Worm (Caenorhabditis elegans) whole organism, L2 larva: Measurements from ENCODE around the gene acr-3.

Experiments
- C34F6.9 ChIP-seq: fragments of 150-350 bp; optimal IDR thresholded peaks from 2 replicates; lab custom pipeline; 2014; ENCODE audit warnings: missing biosample characterization, missing genetic modification characterization
- Y55F3AM.14 ChIP-seq: fragments of 200-800 bp; sonication (Bioruptor generic); optimal IDR thresholded peaks from 2 replicates; lab custom pipeline; 2018; ENCODE audit warnings: mild to moderate bottlenecking, missing genetic modification characterization, missing compliant biosample characterization
- ZK546.5 ChIP-seq: sonication (generic microtip); optimal IDR thresholded peaks from 2 replicates; lab custom pipeline; 2017; ENCODE audit warnings: missing biosample characterization, missing genetic modification characterization
- ama-1 ChIP-seq: fragments of 150-350 bp; optimal IDR thresholded peaks from 2 replicates; lab custom pipeline; 2018; ENCODE audit warnings: inconsistent platforms
- blmp-1 ChIP-seq: sonication (generic microtip); optimal IDR thresholded peaks from 2 replicates; lab custom pipeline; 2017; ENCODE audit warnings: missing genetic modification characterization, mild to moderate bottlenecking, missing compliant biosample characterization, antibody characterized with exemption, moderate library complexity; ENCODE audit not compliant: insufficient read depth
- ceh-16 ChIP-seq: fragments of 150-350 bp; optimal IDR thresholded peaks from 2 replicates; lab custom pipeline; 2014; ENCODE audit warnings: missing biosample characterization, missing genetic modification characterization
- ceh-82 ChIP-seq: fragments of 150-350 bp; optimal IDR thresholded peaks from 2 replicates; lab custom pipeline; 2014; ENCODE audit warnings: missing biosample characterization, missing genetic modification characterization
- crh-2 ChIP-seq: sonication (generic microtip); optimal IDR thresholded peaks from 2 replicates; lab custom pipeline; 2017; ENCODE audit warnings: missing biosample characterization, missing genetic modification characterization
- dmd-4 ChIP-seq: sonication (generic microtip); optimal IDR thresholded peaks from 2 replicates; lab custom pipeline; 2017; ENCODE audit warnings: missing biosample characterization, missing genetic modification characterization
- egl-27 ChIP-seq: sonication (generic microtip); optimal IDR thresholded peaks from 3 replicates; lab custom pipeline; 2017; ENCODE audit warnings: missing biosample characterization, missing genetic modification reagents, missing genetic modification characterization
- elt-1 ChIP-seq: fragments of 150-350 bp; optimal IDR thresholded peaks from 2 replicates; lab custom pipeline; 2014; ENCODE audit warnings: missing biosample characterization, missing genetic modification characterization
- elt-3 ChIP-seq: sonication (generic microtip); optimal IDR thresholded peaks from 2 replicates; lab custom pipeline; 2017; ENCODE audit warnings: missing biosample characterization, missing genetic modification characterization
- fos-1 ChIP-seq: fragments of 150-350 bp; optimal IDR thresholded peaks from 2 replicates; lab custom pipeline; 2014; ENCODE audit warnings: missing biosample characterization, missing genetic modification characterization
- lin-11 ChIP-seq: fragments of 150-350 bp; sonication (generic microtip); optimal IDR thresholded peaks from 2 replicates; lab custom pipeline; 2014; ENCODE audit warnings: missing biosample characterization, missing genetic modification characterization, inconsistent platforms, mixed read lengths
- lin-13 ChIP-seq: fragments of 150-350 bp; optimal IDR thresholded peaks from 2 replicates; lab custom pipeline; 2014; ENCODE audit warnings: missing biosample characterization, missing genetic modification reagents, missing genetic modification characterization
- lin-39 ChIP-seq: fragments of 150-350 bp; optimal IDR thresholded peaks from 2 replicates; lab custom pipeline; 2014; ENCODE audit warnings: missing biosample characterization, missing genetic modification reagents, missing genetic modification characterization
- lsy-2 ChIP-seq, 2 experiments: fragments of 150-350 bp in 1 of 2; sonication (generic microtip) in 1 of 2; optimal IDR thresholded peaks; 2 replicates each; lab custom pipeline; 2014 to 2017; ENCODE audit warnings: missing biosample characterization in 2 of 2, missing genetic modification characterization in 2 of 2
- mab-5 ChIP-seq: fragments of 150-350 bp; optimal IDR thresholded peaks from 2 replicates; lab custom pipeline; 2014; ENCODE audit warnings: missing biosample characterization, missing genetic modification characterization
- mbf-1 ChIP-seq: sonication (generic microtip); optimal IDR thresholded peaks from 2 replicates; lab custom pipeline; 2017; ENCODE audit warnings: missing biosample characterization, missing genetic modification characterization
- mdl-1 ChIP-seq, 2 experiments: fragments of 150-350 bp in 1 of 2; sonication (generic microtip) in 1 of 2; optimal IDR thresholded peaks; 2 replicates each; lab custom pipeline; 2017; ENCODE audit warnings: missing biosample characterization in 2 of 2, missing genetic modification characterization in 2 of 2
- nhr-10 ChIP-seq: sonication (generic microtip); optimal IDR thresholded peaks from 2 replicates; lab custom pipeline; 2017; ENCODE audit warnings: missing biosample characterization, missing genetic modification characterization
- nhr-12 ChIP-seq: fragments of 150-350 bp; optimal IDR thresholded peaks from 2 replicates; lab custom pipeline; 2014; ENCODE audit warnings: missing biosample characterization, missing genetic modification characterization
- nhr-129 ChIP-seq: fragments of 150-350 bp; optimal IDR thresholded peaks from 2 replicates; lab custom pipeline; 2014; ENCODE audit warnings: missing biosample characterization, missing genetic modification characterization
- nhr-23 ChIP-seq: fragments of 150-350 bp; optimal IDR thresholded peaks from 2 replicates; lab custom pipeline; 2014; ENCODE audit warnings: missing biosample characterization, missing genetic modification reagents, missing genetic modification characterization
- nhr-237 ChIP-seq: fragments of 150-350 bp; optimal IDR thresholded peaks from 2 replicates; lab custom pipeline; 2014; ENCODE audit warnings: missing biosample characterization, missing genetic modification characterization
- nhr-25 ChIP-seq: fragments of 150-350 bp; sonication (generic microtip); optimal IDR thresholded peaks from 3 replicates; lab custom pipeline; 2014; ENCODE audit warnings: missing biosample characterization, missing genetic modification characterization
- nhr-6 ChIP-seq: fragments of 150-350 bp; optimal IDR thresholded peaks from 2 replicates; lab custom pipeline; 2014; ENCODE audit warnings: missing biosample characterization, missing genetic modification characterization
- nhr-77 ChIP-seq: fragments of 150-350 bp; optimal IDR thresholded peaks from 2 replicates; lab custom pipeline; 2014; ENCODE audit warnings: missing biosample characterization, missing genetic modification characterization
- peb-1 ChIP-seq: fragments of 150-350 bp; optimal IDR thresholded peaks from 2 replicates; lab custom pipeline; 2014; ENCODE audit warnings: missing biosample characterization, missing genetic modification characterization
- sem-4 ChIP-seq: fragments of 150-350 bp; optimal IDR thresholded peaks from 2 replicates; lab custom pipeline; 2014; ENCODE audit warnings: missing biosample characterization, missing genetic modification reagents, missing genetic modification characterization
- skn-1 ChIP-seq: sonication (generic microtip); optimal IDR thresholded peaks from 2 replicates; lab custom pipeline; 2017; ENCODE audit warnings: missing biosample characterization, missing genetic modification characterization
- sma-9 ChIP-seq, 2 experiments: fragments of 150-350 bp in 1 of 2; sonication (generic microtip) in 1 of 2; optimal IDR thresholded peaks; 2 replicates each; lab custom pipeline; 2014 to 2016; ENCODE audit warnings: missing genetic modification characterization in 2 of 2, mild to moderate bottlenecking in 1 of 2, missing biosample characterization in 1 of 2, missing compliant biosample characterization in 1 of 2, missing genetic modification reagents in 1 of 2, moderate library complexity in 1 of 2
- snpc-4 ChIP-seq: fragments of 150-350 bp; optimal IDR thresholded peaks from 2 replicates; lab custom pipeline; 2014; ENCODE audit warnings: missing biosample characterization, missing genetic modification characterization
- unc-39 ChIP-seq: fragments of 150-350 bp; optimal IDR thresholded peaks from 2 replicates; lab custom pipeline; 2014; ENCODE audit warnings: missing biosample characterization, missing genetic modification characterization
- unc-55 ChIP-seq: fragments of 150-350 bp; sonication (generic microtip); optimal IDR thresholded peaks from 3 replicates; lab custom pipeline; 2014; ENCODE audit warnings: missing biosample characterization, missing genetic modification reagents, missing genetic modification characterization
- unc-62 ChIP-seq: fragments of 150-350 bp; optimal IDR thresholded peaks from 2 replicates; lab custom pipeline; 2014; ENCODE audit warnings: missing biosample characterization, missing genetic modification reagents, missing genetic modification characterization
- zag-1 ChIP-seq: fragments of 150-350 bp; optimal IDR thresholded peaks from 2 replicates; lab custom pipeline; 2014; ENCODE audit warnings: missing biosample characterization, missing genetic modification characterization
- ztf-1 ChIP-seq: fragments of 200-800 bp; sonication (Bioruptor generic); conservative IDR thresholded peaks from 2 replicates; pipeline ENCODE4 v1.3.6; 2022; ENCODE audit warnings: missing genetic modification characterization, missing compliant biosample characterization
- ztf-11 ChIP-seq: sonication (generic microtip); optimal IDR thresholded peaks from 2 replicates; lab custom pipeline; 2017; ENCODE audit warnings: missing biosample characterization, missing genetic modification characterization

acr-3 gene

ce11 chrX:6682683-6683082 lies 26.7 kb upstream of the acr-3 start, which contains the start of gene F38B6.8:
Gene F38B6.8 (minus strand): TSS chrX:6682783.
- TF ChIP-seq nhr-237 (tag; lab: Kevin White, UChicago) (no peak), unc-62 (no peak), ceh-16 (no peak), egl-27 (tag; lab: Kevin White, UChicago) (no peak), unc-39 (tag; lab: Kevin White, UChicago) (no peak), elt-3 (no peak), dmd-4 (tag; lab: Kevin White, UChicago) (no peak), nhr-12 (tag; lab: Kevin White, UChicago) (no peak), C34F6.9 (tag; lab: Kevin White, UChicago) (no peak), ztf-11 (tag; lab: Kevin White, UChicago) (no peak), ama-1 (lab: Kevin White, UChicago) (no peak), unc-55 (no peak), ceh-82 (no peak), lin-11 (no peak), ztf-1 (GFP tag; lab: Robert Waterston, UW) (no peak), fos-1 (tag; lab: Kevin White, UChicago) (no peak), Y55F3AM.14 (GFP tag; lab: Kevin White, UChicago) (no peak), mbf-1 (tag; lab: Kevin White, UChicago) (no peak), crh-2 (tag; lab: Kevin White, UChicago) (no peak)

ce11 chrX:6687345-6687744 lies 22.0 kb upstream of the acr-3 start:
- peak; percentile 20 for TF ChIP-seq mab-5
- TF ChIP-seq ama-1 (lab: Kevin White, UChicago): no peak

ce11 chrX:6687756-6688155 lies 21.6 kb upstream of the acr-3 start:
- TF ChIP-seq blmp-1 (tag; lab: Kevin White, UChicago) (no peak), Y55F3AM.14 (GFP tag; lab: Kevin White, UChicago) (no peak), sem-4 (no peak), C34F6.9 (tag; lab: Kevin White, UChicago) (no peak), lsy-2 (tag; optimal IDR thresholded peaks at IDR 0.05; lab: Kevin White, UChicago) (no peak), egl-27 (tag; lab: Kevin White, UChicago) (no peak), nhr-6 (tag; lab: Kevin White, UChicago) (no peak), ztf-11 (tag; lab: Kevin White, UChicago) (no peak), nhr-12 (tag; lab: Kevin White, UChicago) (no peak), peb-1 (no peak), unc-39 (tag; lab: Kevin White, UChicago) (no peak), nhr-77 (no peak), sma-9 (GFP tag; optimal IDR thresholded peaks at IDR 0.05; lab: Kevin White, UChicago) (no peak), sma-9 (tag; optimal IDR thresholded peaks at IDR 0.05; lab: Kevin White, UChicago) (no peak), ZK546.5 (tag; lab: Kevin White, UChicago) (no peak), ceh-82 (no peak), fos-1 (tag; lab: Kevin White, UChicago) (no peak), nhr-10 (tag; lab: Kevin White, UChicago) (no peak), mdl-1 (tag; optimal IDR thresholded peaks at IDR 0.05; lab: Kevin White, UChicago) (no peak), nhr-129 (tag; lab: Kevin White, UChicago) (no peak), lin-11 (no peak)

ce11 chrX:6688953-6689562 lies 20.3 kb upstream of the acr-3 start:
- no peak for TF ChIP-seq ztf-1 (GFP tag; lab: Robert Waterston, UW)
- TF ChIP-seq blmp-1 (tag; lab: Kevin White, UChicago): no peak
- no peak for TF ChIP-seq nhr-237 (tag; lab: Kevin White, UChicago)
- no peak for TF ChIP-seq sem-4
- TF ChIP-seq ztf-11 (tag; lab: Kevin White, UChicago): no peak
- no peak for TF ChIP-seq ceh-82
- no peak for TF ChIP-seq lsy-2 (tag; optimal IDR thresholded peaks at IDR 0.05; lab: Kevin White, UChicago)
- TF ChIP-seq nhr-23 (tag; lab: Kevin White, UChicago): peak; percentile 33
- TF ChIP-seq unc-55: no peak
- TF ChIP-seq peb-1: no peak
- no peak for TF ChIP-seq dmd-4 (tag; lab: Kevin White, UChicago)
- TF ChIP-seq nhr-25 (tag; lab: Kevin White, UChicago): no peak
- no peak for TF ChIP-seq elt-1 (tag; lab: Kevin White, UChicago)
- TF ChIP-seq skn-1 (tag; lab: Kevin White, UChicago): no peak
- TF ChIP-seq mab-5: peak; percentile 50
- TF ChIP-seq nhr-10 (tag; lab: Kevin White, UChicago): no peak
- TF ChIP-seq sma-9 (GFP tag; optimal IDR thresholded peaks at IDR 0.05; lab: Kevin White, UChicago): peak; percentile 6
- TF ChIP-seq sma-9 (tag; optimal IDR thresholded peaks at IDR 0.05; lab: Kevin White, UChicago): no peak
- no peak for TF ChIP-seq snpc-4 (tag; lab: Kevin White, UChicago)
- no peak for TF ChIP-seq lin-39
- TF ChIP-seq C34F6.9 (tag; lab: Kevin White, UChicago): no peak
- no peak for TF ChIP-seq nhr-129 (tag; lab: Kevin White, UChicago)
- no peak for TF ChIP-seq lin-13
- TF ChIP-seq Y55F3AM.14 (GFP tag; lab: Kevin White, UChicago): no peak
- TF ChIP-seq nhr-12 (tag; lab: Kevin White, UChicago): no peak
- no peak for TF ChIP-seq nhr-6 (tag; lab: Kevin White, UChicago)
- no peak for TF ChIP-seq ceh-16
- no peak for TF ChIP-seq crh-2 (tag; lab: Kevin White, UChicago)
- peak; percentile 19 for TF ChIP-seq zag-1 (tag; lab: Kevin White, UChicago)
- TF ChIP-seq mbf-1 (tag; lab: Kevin White, UChicago): no peak
- TF ChIP-seq, all 48 proteins: peak for 4
